Fruit fly (Drosophila melanogaster) whole organism, wandering third instar larva: ENCODE data around the gene CG15625.

Source experiments
- Abd-B ChIP-seq: fragments of >200 bp; optimal IDR thresholded peaks from 2 replicates; lab custom pipeline; 2017; ENCODE audit warnings: missing biosample characterization, missing genetic modification characterization
- CG32264 ChIP-seq: fragments of 200-800 bp; sonication (Bioruptor generic); optimal IDR thresholded peaks from 2 replicates; lab custom pipeline; 2016; ENCODE audit warnings: missing biosample characterization, missing genetic modification characterization
- CG9705 ChIP-seq: fragments of 200-800 bp; sonication (Bioruptor generic); optimal IDR thresholded peaks from 2 replicates; lab custom pipeline; 2018; ENCODE audit warnings: missing biosample characterization, mild to moderate bottlenecking, missing genetic modification characterization
- CrebA ChIP-seq: fragments of 200-800 bp; sonication (Bioruptor generic); optimal IDR thresholded peaks from 2 replicates; lab custom pipeline; 2016; ENCODE audit warnings: missing biosample characterization, mild to moderate bottlenecking, missing genetic modification characterization, borderline replicate concordance
- Dfd ChIP-seq: fragments of >200 bp; optimal IDR thresholded peaks from 2 replicates; lab custom pipeline; 2017; ENCODE audit warnings: missing biosample characterization, missing genetic modification characterization
- Dif ChIP-seq: fragments of 200-275, 200-300 bp; sonication (Bioruptor generic); optimal IDR thresholded peaks from 2 replicates; lab custom pipeline; 2018; ENCODE audit warnings: missing biosample characterization, missing genetic modification characterization; ENCODE audit not compliant: partially characterized antibody
- GATAd ChIP-seq: sonication (Bioruptor generic); optimal IDR thresholded peaks from 2 replicates; lab custom pipeline; 2016; ENCODE audit warnings: missing biosample characterization, missing genetic modification characterization
- HLH106 ChIP-seq: fragments of 200-800 bp; optimal IDR thresholded peaks from 3 replicates; lab custom pipeline; 2019; ENCODE audit warnings: missing biosample characterization, mild to moderate bottlenecking, missing genetic modification characterization, moderate library complexity
- Hr78 ChIP-seq: fragments of >200 bp; optimal IDR thresholded peaks from 2 replicates; lab custom pipeline; 2017; ENCODE audit warnings: missing biosample characterization, missing genetic modification characterization
- Hr83 ChIP-seq: fragments of 200-300 bp; sonication (Bioruptor generic); optimal IDR thresholded peaks from 2 replicates; lab custom pipeline; 2016; ENCODE audit warnings: missing biosample characterization, mild to moderate bottlenecking, missing genetic modification characterization, moderate library complexity; ENCODE audit not compliant: poor library complexity, severe bottlenecking
- Jra ChIP-seq: sonication (Bioruptor generic); optimal IDR thresholded peaks from 2 replicates; lab custom pipeline; 2016; ENCODE audit warnings: missing biosample characterization, missing genetic modification characterization
- Myc ChIP-seq: fragments of >200 bp; optimal IDR thresholded peaks from 2 replicates; lab custom pipeline; 2017
- N ChIP-seq: fragments of >200 bp; optimal IDR thresholded peaks from 2 replicates; lab custom pipeline; 2018; ENCODE audit warnings: missing biosample characterization, missing external identifiers, missing genetic modification characterization
- OdsH ChIP-seq: fragments of 200-800 bp; sonication (Bioruptor generic); optimal IDR thresholded peaks from 2 replicates; lab custom pipeline; 2016; ENCODE audit warnings: missing biosample characterization, mild to moderate bottlenecking, missing genetic modification characterization
- Rel ChIP-seq, 2 experiments: fragments of 200-800 bp; sonication (Bioruptor generic) in 1 of 2; optimal IDR thresholded peaks; 2 replicates in 1 of 2; 3 replicates in 1 of 2; lab custom pipeline; 2016 to 2019; ENCODE audit warnings: mild to moderate bottlenecking in 2 of 2, missing biosample characterization in 2 of 2, missing genetic modification characterization in 2 of 2, moderate library complexity in 1 of 2
- Sp1 ChIP-seq: fragments of 200-800 bp; sonication (Bioruptor generic); optimal IDR thresholded peaks from 3 replicates; lab custom pipeline; 2019; ENCODE audit warnings: missing biosample characterization, mild to moderate bottlenecking, missing genetic modification characterization, moderate library complexity
- Vsx2 ChIP-seq: fragments of 200-300, 225-300 bp; sonication (Bioruptor generic); optimal IDR thresholded peaks from 2 replicates; lab custom pipeline; 2018; ENCODE audit warnings: missing biosample characterization, missing genetic modification characterization; ENCODE audit not compliant: partially characterized antibody
- br ChIP-seq: fragments of 200-800 bp; sonication (Bioruptor generic); optimal IDR thresholded peaks from 2 replicates; lab custom pipeline; 2016; ENCODE audit warnings: missing biosample characterization, missing genetic modification characterization
- brk ChIP-seq: fragments of 200-800 bp; sonication (Bioruptor generic); optimal IDR thresholded peaks from 2 replicates; lab custom pipeline; 2016; ENCODE audit warnings: missing biosample characterization, mild to moderate bottlenecking, missing genetic modification characterization
- dl ChIP-seq, 2 experiments: fragments of 175-275, 200-275 bp in 1 of 2; fragments of 200-275 bp in 1 of 2; sonication (Bioruptor generic); optimal IDR thresholded peaks; lab custom pipeline; 2018; ENCODE audit warnings: mild to moderate bottlenecking in 2 of 2, missing biosample characterization in 2 of 2, missing genetic modification characterization in 2 of 2, moderate library complexity in 2 of 2; ENCODE audit not compliant: partially characterized antibody in 2 of 2, insufficient read depth in 1 of 2
- dmrt93B ChIP-seq: fragments of 200-800 bp; sonication (Bioruptor generic); optimal IDR thresholded peaks from 2 replicates; lab custom pipeline; 2018; ENCODE audit warnings: missing biosample characterization, mild to moderate bottlenecking, missing genetic modification characterization
- foxo ChIP-seq, 2 experiments: fragments of 200-800 bp; sonication (Bioruptor generic); optimal IDR thresholded peaks; 2 replicates in 1 of 2; 3 replicates in 1 of 2; lab custom pipeline; 2016 to 2017; ENCODE audit warnings: missing biosample characterization in 2 of 2, missing genetic modification characterization in 2 of 2
- fru ChIP-seq: fragments of 200-800 bp; sonication (Bioruptor generic); optimal IDR thresholded peaks from 3 replicates; lab custom pipeline; 2016; ENCODE audit warnings: missing biosample characterization, mild to moderate bottlenecking, missing genetic modification characterization
- h ChIP-seq: fragments of 200-800 bp; sonication (Bioruptor generic); optimal IDR thresholded peaks from 3 replicates; lab custom pipeline; 2016; ENCODE audit warnings: missing biosample characterization, mild to moderate bottlenecking, missing genetic modification characterization
- jim ChIP-seq: fragments of 175-275, 200-325 bp; sonication (Bioruptor generic); optimal IDR thresholded peaks from 2 replicates; lab custom pipeline; 2016; ENCODE audit warnings: missing biosample characterization, mild to moderate bottlenecking, missing genetic modification characterization
- lola ChIP-seq: fragments of >200 bp; optimal IDR thresholded peaks from 2 replicates; lab custom pipeline; 2017; ENCODE audit warnings: missing biosample characterization, missing genetic modification characterization
- pan ChIP-seq: fragments of >200 bp; optimal IDR thresholded peaks from 2 replicates; lab custom pipeline; 2017
- psq ChIP-seq: fragments of 200-800 bp; sonication (Bioruptor generic); optimal IDR thresholded peaks from 3 replicates; lab custom pipeline; 2017; ENCODE audit warnings: missing biosample characterization, mild to moderate bottlenecking, missing genetic modification characterization, moderate library complexity
- rgr ChIP-seq: fragments of 200-800 bp; sonication (Bioruptor generic); optimal IDR thresholded peaks from 3 replicates; lab custom pipeline; 2016; ENCODE audit warnings: missing biosample characterization, mild to moderate bottlenecking, missing genetic modification characterization
- sv ChIP-seq: fragments of 200-800 bp; sonication (Bioruptor generic); optimal IDR thresholded peaks from 3 replicates; lab custom pipeline; 2016; ENCODE audit warnings: missing biosample characterization, missing genetic modification characterization
- tai ChIP-seq: sonication (Bioruptor generic); optimal IDR thresholded peaks from 2 replicates; lab custom pipeline; 2016; ENCODE audit warnings: missing biosample characterization, missing genetic modification characterization
- usp ChIP-seq: fragments of >200 bp; optimal IDR thresholded peaks from 2 replicates; lab custom pipeline; 2017; ENCODE audit warnings: missing biosample characterization, missing genetic modification characterization
- woc ChIP-seq: sonication (Bioruptor generic); optimal IDR thresholded peaks from 2 replicates; lab custom pipeline; 2016; ENCODE audit warnings: missing biosample characterization, mild to moderate bottlenecking, missing genetic modification characterization

Gene CG15625

dm6 chr2L:4888541-4888940 is 1.3 kb upstream of the CG15625 start:
- TF ChIP-seq HLH106 (tag; lab: Kevin White, UChicago) (peak; percentile 14), Hr83 (GFP tag; lab: Kevin White, UChicago) (no peak)
- TF ChIP-seq, all 38 proteins: peak for 1

- TF ChIP-seq usp (GFP tag; lab: Kevin White, UChicago) (no peak), h (GFP tag; lab: Kevin White, UChicago) (peak; percentile 41), rgr (GFP tag; lab: Kevin White, UChicago) (peak; percentile 54), HLH106 (tag; lab: Kevin White, UChicago) (no peak), foxo (GFP tag; optimal IDR thresholded peaks at IDR 0.05; lab: Kevin White, UChicago) (peak in 1 of 2 experiments; percentile 32), tai (GFP tag; lab: Kevin White, UChicago) (no peak), Rel (GFP tag; optimal IDR thresholded peaks at IDR 0.05; lab: Kevin White, UChicago) (no peak), Rel (tag; optimal IDR thresholded peaks at IDR 0.05; lab: Kevin White, UChicago) (peak; percentile 40), Abd-B (GFP tag; lab: Kevin White, UChicago) (no peak), Dif (GFP tag; lab: Kevin White, UChicago) (peak; percentile 42), CrebA (GFP tag; lab: Kevin White, UChicago) (peak; percentile 3), OdsH (GFP tag; lab: Kevin White, UChicago) (no peak), br (peak; percentile 42), fru (GFP tag; lab: Kevin White, UChicago) (peak; percentile 20), Myc (lab: Kevin White, UChicago) (no peak), CG9705 (GFP tag; lab: Kevin White, UChicago) (no peak), psq (GFP tag; lab: Kevin White, UChicago) (peak; percentile 10), dl (GFP tag; optimal IDR thresholded peaks at IDR 0.05; lab: Kevin White, UChicago; ENCODE audit: insufficient read depth in 1 of 2, partially characterized antibody in 2 of 2) (no peak), Vsx2 (GFP tag; lab: Kevin White, UChicago) (no peak), N (GFP tag; lab: Kevin White, UChicago) (no peak), Hr83 (GFP tag; lab: Kevin White, UChicago) (peak; percentile 33), Sp1 (peak; percentile 22), lola (GFP tag; lab: Kevin White, UChicago) (no peak), Dfd (GFP tag; lab: Kevin White, UChicago) (no peak), pan (lab: Kevin White, UChicago) (no peak)
Observed at dm6 chr2L:4891914-4892469, 2.2 kb downstream of the CG15625 start, which contains the start of gene CG3036. TSS of gene CG3036 (plus strand) at chr2L:4892112.

- TF ChIP-seq woc (GFP tag; lab: Kevin White, UChicago) (no peak), CG32264 (GFP tag; lab: Kevin White, UChicago) (no peak), Abd-B (GFP tag; lab: Kevin White, UChicago) (no peak), HLH106 (tag; lab: Kevin White, UChicago) (no peak), lola (GFP tag; lab: Kevin White, UChicago) (no peak), Dfd (GFP tag; lab: Kevin White, UChicago) (no peak), Jra (GFP tag; lab: Kevin White, UChicago) (no peak), usp (GFP tag; lab: Kevin White, UChicago) (no peak), sv (GFP tag; lab: Kevin White, UChicago) (no peak), GATAd (GFP tag; lab: Kevin White, UChicago) (no peak), dmrt93B (no peak), brk (no peak), h (GFP tag; lab: Kevin White, UChicago) (no peak), Hr78 (GFP tag; lab: Kevin White, UChicago) (no peak), jim (GFP tag; lab: Kevin White, UChicago) (no peak), br (no peak), dl (GFP tag; optimal IDR thresholded peaks at IDR 0.05; lab: Kevin White, UChicago; ENCODE audit: insufficient read depth in 1 of 2, partially characterized antibody in 2 of 2) (no peak)
Observed at dm6 chr2L:4893612-4894011, 3.8 kb downstream of the CG15625 start.
